Fruit fly (Drosophila melanogaster): ENCODE measurements around the gene Cpr72Eb.

Cpr72Eb gene

dm6 chr3L:16347914-16348313 lies 16.8 kb upstream of the Cpr72Eb start, which contains the start of gene mRpS34 (continued):
- 0 out of 4 replicates have a peak, but pooled peaks have one; percentile 27 for TF ChIP-seq chinmo (GFP tag; IDR thresholded peaks at IDR 0.05; ENCODE audit: partially characterized antibody)
- TF ChIP-seq tio (GFP tag; optimal IDR thresholded peaks at IDR 0.05) = no peak
- TF ChIP-seq CG17912 (GFP tag; optimal IDR thresholded peaks at IDR 0.05) = no peak

dm6 chr3L:16349686-16350085 lies 15.0 kb upstream of the Cpr72Eb start:
- TF ChIP-seq Bdp1 (GFP tag; optimal IDR thresholded peaks at IDR 0.05) = peak; percentile 95
- TF ChIP-seq Meics (GFP tag; optimal IDR thresholded peaks at IDR 0.05) = no peak
- 0 out of 3 replicates have a peak, but pooled peaks have one; percentile 8 for TF ChIP-seq CG7963 (GFP tag; IDR thresholded peaks at IDR 0.05; ENCODE audit: partially characterized antibody)
- 0 out of 3 replicates have a peak, but pooled peaks have one; percentile 43 for TF ChIP-seq CG6791 (GFP tag; IDR thresholded peaks at IDR 0.05; ENCODE audit: partially characterized antibody)
- TF ChIP-seq CG13894 (tag; optimal IDR thresholded peaks at IDR 0.05) = no peak
- no peak for TF ChIP-seq CG9437 (GFP tag; optimal IDR thresholded peaks at IDR 0.05)
- peak; percentile 5 for TF ChIP-seq Med (GFP tag)

dm6 chr3L:16351770-16352429 lies 12.8 kb upstream of the Cpr72Eb start, which contains the start of the genes Golgin104 and Tcs3:
Gene Golgin104, minus strand, starts transcription at chr3L:16351951.
Gene Tcs3, plus strand, starts transcription at chr3L:16351991.
- TF ChIP-seq HmgZ (tag; optimal IDR thresholded peaks at IDR 0.05) (peak; percentile 63), MESR4 (GFP tag; optimal IDR thresholded peaks at IDR 0.05) (peak; percentile 56), phol (tag; optimal IDR thresholded peaks at IDR 0.05) (peak; percentile 4), CG4282 (GFP tag; optimal IDR thresholded peaks at IDR 0.05) (no peak), Pdp1 (GFP tag; optimal IDR thresholded peaks at IDR 0.05) (peak in 1 of 2 experiments; percentile 3), CG3847 (GFP tag; IDR thresholded peaks at IDR 0.05) (peak; percentile 41; the same call in 1 of the 2 replicates), CG4404 (GFP tag; IDR thresholded peaks at IDR 0.05) (no peak), CG6791 (GFP tag; IDR thresholded peaks at IDR 0.05; ENCODE audit: partially characterized antibody) (no peak), CG17359 (tag; optimal IDR thresholded peaks at IDR 0.05) (no peak), slbo (GFP tag; IDR thresholded peaks at IDR 0.05) (no peak), corto (GFP tag; optimal IDR thresholded peaks at IDR 0.05) (no peak), Dll (GFP tag; IDR thresholded peaks at IDR 0.05; ENCODE audit: partially characterized antibody) (peak; percentile 38; the same call in 1 of the 4 replicates), CG3995 (GFP tag; optimal IDR thresholded peaks at IDR 0.05) (no peak), D19A (tag; optimal IDR thresholded peaks at IDR 0.05) (no peak), CG12942 (GFP tag; optimal IDR thresholded peaks at IDR 0.05) (no peak), CG14014 (GFP tag; IDR thresholded peaks at IDR 0.05) (no peak), E2f2 (GFP tag; IDR thresholded peaks at IDR 0.05) (peak; percentile 59), CG34224 (GFP tag; IDR thresholded peaks at IDR 0.05; ENCODE audit: partially characterized antibody) (no peak), CG15011 (GFP tag; optimal IDR thresholded peaks at IDR 0.05) (no peak), tll (GFP tag; optimal IDR thresholded peaks at IDR 0.05) (peak in 1 of 2 experiments; percentile 7), wek (GFP tag; optimal IDR thresholded peaks at IDR 0.05) (no peak), CG11560 (tag; IDR thresholded peaks at IDR 0.05) (no peak), CG9437 (GFP tag; optimal IDR thresholded peaks at IDR 0.05) (no peak), ken (GFP tag; IDR thresholded peaks at IDR 0.05) (no peak), CHES-1-like (GFP tag; optimal IDR thresholded peaks at IDR 0.05) (peak; percentile 32), CG10565 (GFP tag; optimal IDR thresholded peaks at IDR 0.05) (no peak), CG12236 (GFP tag; optimal IDR thresholded peaks at IDR 0.05) (no peak), CG33213 (GFP tag; optimal IDR thresholded peaks at IDR 0.05) (no peak), gt (GFP tag; IDR thresholded peaks at IDR 0.05) (no peak), mam (GFP tag; optimal IDR thresholded peaks at IDR 0.05) (no peak), Scr (GFP tag; IDR thresholded peaks at IDR 0.05; ENCODE audit: partially characterized antibody) (peak; percentile 38; the same call in 1 of the 2 replicates), pan (optimal IDR thresholded peaks at IDR 0.05) (no peak), pan (GFP tag; optimal IDR thresholded peaks at IDR 0.05 in 1 of 2, IDR thresholded peaks at IDR 0.05 in 1 of 2) (no peak), Hmx (GFP tag; optimal IDR thresholded peaks at IDR 0.05) (no peak), CG7556 (GFP tag; optimal IDR thresholded peaks at IDR 0.05) (no peak), Mes4 (GFP tag; optimal IDR thresholded peaks at IDR 0.05) (no peak), vvl (GFP tag; IDR thresholded peaks at IDR 0.05) (peak; percentile 19; the same call in 1 of the 2 replicates)
